Worm (Caenorhabditis elegans): Measurements from ENCODE around the gene cyn-2.

DNA sequence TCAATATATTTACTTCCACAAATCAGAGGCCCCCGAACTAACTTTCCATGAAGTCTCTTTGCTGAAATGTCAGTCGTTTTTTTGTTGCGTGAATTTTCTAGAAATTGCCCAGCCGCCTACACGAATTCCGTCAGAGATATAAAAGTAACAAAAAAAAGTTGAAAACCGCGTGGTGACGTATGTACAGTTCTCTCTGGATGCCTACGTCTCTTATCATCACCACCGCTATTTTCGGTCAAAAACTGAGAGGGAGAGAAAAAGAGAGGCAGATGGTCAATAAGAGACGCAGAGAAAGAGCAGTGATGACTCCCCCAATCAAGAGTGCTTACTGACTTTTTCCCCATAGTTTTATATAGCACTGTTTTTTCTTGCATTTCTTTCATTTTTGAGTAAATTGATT lies 1.6 kb downstream of the cyn-2 start:
- TF ChIP-seq ceh-13 (GFP tag; optimal IDR thresholded peaks at IDR 0.05): no peak
- no peak for TF ChIP-seq hnd-1 (tag; optimal IDR thresholded peaks at IDR 0.05)
- no peak for TF ChIP-seq ama-1 (optimal IDR thresholded peaks at IDR 0.05)
- TF ChIP-seq ets-7 (tag; optimal IDR thresholded peaks at IDR 0.05): no peak
- peak; percentile 39 for TF ChIP-seq hmg-4 (GFP tag; optimal IDR thresholded peaks at IDR 0.05)
- no peak for TF ChIP-seq flt-1 (GFP tag; IDR thresholded peaks at IDR 0.05)
- no peak for TF ChIP-seq hmbx-1 (tag; optimal IDR thresholded peaks at IDR 0.05)
- no peak for TF ChIP-seq pes-1 (GFP tag; IDR thresholded peaks at IDR 0.05)
- no peak for TF ChIP-seq aly-1 (tag; optimal IDR thresholded peaks at IDR 0.05)
- TF ChIP-seq tbx-11 (GFP tag; IDR thresholded peaks at IDR 0.05): no peak
